Worm (Caenorhabditis elegans) whole organism, L4/young adult: ENCODE data around the gene C05G5.5.

Experiments
- W03F9.2 ChIP-seq: fragments of 150-350 bp; optimal IDR thresholded peaks from 2 replicates; lab custom pipeline; 2014; ENCODE audit warnings: missing biosample characterization, missing genetic modification characterization
- dao-5 ChIP-seq: sonication (generic microtip); optimal IDR thresholded peaks from 2 replicates; lab custom pipeline; 2016; ENCODE audit warnings: missing genotype, missing genetic modification characterization, moderate library complexity, missing compliant biosample characterization
- him-1 ChIP-seq: sonication (generic microtip); optimal IDR thresholded peaks from 2 replicates; lab custom pipeline; 2016; ENCODE audit warnings: missing genotype, missing genetic modification reagents, missing genetic modification characterization, missing compliant biosample characterization

DNA sequence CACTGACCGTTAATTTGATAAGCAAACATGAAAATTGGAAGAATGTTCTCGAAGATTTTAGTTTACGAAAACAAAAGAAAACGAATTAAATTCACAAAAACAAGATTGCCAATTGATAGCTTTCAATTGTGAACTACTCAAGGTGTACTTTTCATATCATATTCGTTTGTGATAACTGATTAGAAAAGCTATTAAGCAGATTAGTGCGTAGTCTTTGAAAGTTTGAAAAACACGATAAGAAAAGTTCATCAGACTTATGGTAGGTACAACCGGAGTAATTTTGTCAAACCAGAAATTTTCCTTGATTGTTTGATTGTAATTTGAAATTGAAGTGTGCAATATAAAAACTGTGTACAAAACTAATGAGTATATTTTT, 26.6 kb upstream of the C05G5.5 start:
- TF ChIP-seq W03F9.2 = no peak
- no peak for TF ChIP-seq dao-5
- TF ChIP-seq him-1 = no peak
